Fruit fly (Drosophila melanogaster): ENCODE measurements around the gene Or85a.

Gene Or85a

dm6 chr3R:8316344-8317105, 5.0 kb upstream of the Or85a start, which contains the start of gene Coq2:
TSS of gene Coq2 (minus strand) at chr3R:8316543.
- TF ChIP-seq Dll (optimal IDR thresholded peaks at IDR 0.05) (no peak), usp (GFP tag; optimal IDR thresholded peaks at IDR 0.05) (no peak), CG8478 (optimal IDR thresholded peaks at IDR 0.05) (no peak), EcR (GFP tag; optimal IDR thresholded peaks at IDR 0.05) (no peak), psq (optimal IDR thresholded peaks at IDR 0.05) (no peak), pan (optimal IDR thresholded peaks at IDR 0.05) (no peak)

dm6 chr3R:8317215-8317614, 4.3 kb upstream of the Or85a start, which contains the start of gene Ctr1B:
TSS of gene Ctr1B (plus strand) at chr3R:8317612.
- no peak for TF ChIP-seq pan (optimal IDR thresholded peaks at IDR 0.05)
- TF ChIP-seq Dll (optimal IDR thresholded peaks at IDR 0.05), result no peak
- no peak for TF ChIP-seq EcR (GFP tag; optimal IDR thresholded peaks at IDR 0.05)
- TF ChIP-seq usp (GFP tag; optimal IDR thresholded peaks at IDR 0.05), result no peak
- TF ChIP-seq CG8478 (optimal IDR thresholded peaks at IDR 0.05), result no peak

dm6 chr3R:8317709-8318335, 3.7 kb upstream of the Or85a start:
- no peak for TF ChIP-seq EcR (GFP tag; optimal IDR thresholded peaks at IDR 0.05)
- no peak for TF ChIP-seq CG8478 (optimal IDR thresholded peaks at IDR 0.05)
- no peak for TF ChIP-seq pan (optimal IDR thresholded peaks at IDR 0.05)
- TF ChIP-seq Dll (optimal IDR thresholded peaks at IDR 0.05), result no peak
- TF ChIP-seq psq (optimal IDR thresholded peaks at IDR 0.05), result no peak
- no peak for TF ChIP-seq usp (GFP tag; optimal IDR thresholded peaks at IDR 0.05)

- TF ChIP-seq Dll (optimal IDR thresholded peaks at IDR 0.05) (no peak), CG8478 (optimal IDR thresholded peaks at IDR 0.05) (no peak), psq (optimal IDR thresholded peaks at IDR 0.05) (no peak), pan (optimal IDR thresholded peaks at IDR 0.05) (no peak)
Measured at dm6 chr3R:8324016-8324415, 2.5 kb downstream of the Or85a start, which contains the start of gene CG7443. TSS of gene CG7443 (plus strand) at chr3R:8324316.

- no peak for TF ChIP-seq Dll (optimal IDR thresholded peaks at IDR 0.05)
- TF ChIP-seq EcR (GFP tag; optimal IDR thresholded peaks at IDR 0.05), result no peak
- no peak for TF ChIP-seq pan (optimal IDR thresholded peaks at IDR 0.05)
- no peak for TF ChIP-seq CG8478 (optimal IDR thresholded peaks at IDR 0.05)
- TF ChIP-seq usp (GFP tag; optimal IDR thresholded peaks at IDR 0.05), result no peak
- no peak for TF ChIP-seq psq (optimal IDR thresholded peaks at IDR 0.05)
Measured at dm6 chr3R:8326884-8327283, 5.3 kb downstream of the Or85a start.

dm6 chr3R:8327967-8328789, 6.6 kb downstream of the Or85a start:
- TF ChIP-seq CG8478 (optimal IDR thresholded peaks at IDR 0.05) (no peak), Dll (optimal IDR thresholded peaks at IDR 0.05) (no peak), pan (optimal IDR thresholded peaks at IDR 0.05) (no peak), psq (optimal IDR thresholded peaks at IDR 0.05) (no peak), EcR (GFP tag; optimal IDR thresholded peaks at IDR 0.05) (no peak), usp (GFP tag; optimal IDR thresholded peaks at IDR 0.05) (no peak)

dm6 chr3R:8329628-8330027, 8.1 kb downstream of the Or85a start:
- TF ChIP-seq pan (optimal IDR thresholded peaks at IDR 0.05) (no peak), EcR (GFP tag; optimal IDR thresholded peaks at IDR 0.05) (no peak), Dll (optimal IDR thresholded peaks at IDR 0.05) (no peak), psq (optimal IDR thresholded peaks at IDR 0.05) (no peak), usp (GFP tag; optimal IDR thresholded peaks at IDR 0.05) (no peak), CG8478 (optimal IDR thresholded peaks at IDR 0.05) (no peak)

dm6 chr3R:8333768-8334470, 12.4 kb downstream of the Or85a start, which contains the start of gene Poxm:
TSS of gene Poxm (minus strand) at chr3R:8333792.
- TF ChIP-seq psq (optimal IDR thresholded peaks at IDR 0.05) (no peak), pan (optimal IDR thresholded peaks at IDR 0.05) (no peak), CG8478 (optimal IDR thresholded peaks at IDR 0.05) (peak; percentile 58), Dll (optimal IDR thresholded peaks at IDR 0.05) (no peak), usp (GFP tag; optimal IDR thresholded peaks at IDR 0.05) (no peak)

dm6 chr3R:8334471-8334783, 12.9 kb downstream of the Or85a start:
- TF ChIP-seq usp (GFP tag; optimal IDR thresholded peaks at IDR 0.05) (no peak), psq (optimal IDR thresholded peaks at IDR 0.05) (no peak), Dll (optimal IDR thresholded peaks at IDR 0.05) (no peak), CG8478 (optimal IDR thresholded peaks at IDR 0.05) (no peak), pan (optimal IDR thresholded peaks at IDR 0.05) (no peak), EcR (GFP tag; optimal IDR thresholded peaks at IDR 0.05) (no peak)

dm6 chr3R:8334982-8335381, 13.4 kb downstream of the Or85a start:
- TF ChIP-seq CG8478 (optimal IDR thresholded peaks at IDR 0.05) (no peak), Dll (optimal IDR thresholded peaks at IDR 0.05) (no peak), EcR (GFP tag; optimal IDR thresholded peaks at IDR 0.05) (no peak), usp (GFP tag; optimal IDR thresholded peaks at IDR 0.05) (no peak), psq (optimal IDR thresholded peaks at IDR 0.05) (no peak), pan (optimal IDR thresholded peaks at IDR 0.05) (no peak)

dm6 chr3R:8336012-8336567, 14.5 kb downstream of the Or85a start:
- TF ChIP-seq psq (optimal IDR thresholded peaks at IDR 0.05) (no peak), EcR (GFP tag; optimal IDR thresholded peaks at IDR 0.05) (no peak), usp (GFP tag; optimal IDR thresholded peaks at IDR 0.05) (no peak), pan (optimal IDR thresholded peaks at IDR 0.05) (no peak), CG8478 (optimal IDR thresholded peaks at IDR 0.05) (no peak), Dll (optimal IDR thresholded peaks at IDR 0.05) (no peak)
